Worm (Caenorhabditis elegans): ENCODE measurements around the gene fbxa-141.

DNA sequence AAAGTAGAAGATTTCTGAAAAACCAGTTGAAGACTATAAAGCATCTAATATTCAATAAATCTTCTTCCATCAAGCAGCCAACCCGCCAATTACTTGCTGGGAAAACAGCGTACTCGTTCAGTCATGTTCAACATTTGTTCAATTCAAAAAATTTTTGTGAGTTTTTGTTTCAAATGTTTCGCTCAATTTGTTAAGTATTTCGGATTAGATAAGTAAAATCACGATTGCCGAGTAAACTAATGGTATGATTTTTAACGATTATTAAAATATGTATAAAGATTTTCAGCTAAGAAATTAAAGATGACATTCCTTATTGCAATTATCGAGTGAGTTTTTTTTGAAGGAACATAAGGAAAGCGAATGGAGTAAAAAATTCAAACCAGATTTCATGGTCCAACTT is 42.0 kb downstream of the fbxa-141 start, which contains the start of gene M163.10:
- no peak for TF ChIP-seq nhr-237 (tag; optimal IDR thresholded peaks at IDR 0.05)
- no peak for TF ChIP-seq snpc-4 (tag; optimal IDR thresholded peaks at IDR 0.05)
- TF ChIP-seq madf-9 (GFP tag; conservative IDR thresholded peaks at IDR 0.05), result no peak
- TF ChIP-seq mes-2 (tag; optimal IDR thresholded peaks at IDR 0.05; ENCODE audit: poor library complexity, severe bottlenecking), result no peak
- no peak for TF ChIP-seq R02D3.7 (tag; optimal IDR thresholded peaks at IDR 0.05)
- no peak for TF ChIP-seq spr-3 (GFP tag; optimal IDR thresholded peaks at IDR 0.05)
- TF ChIP-seq unc-130 (GFP tag; optimal IDR thresholded peaks at IDR 0.05), result no peak
- no peak for TF ChIP-seq unc-39 (tag; optimal IDR thresholded peaks at IDR 0.05)
- no peak for TF ChIP-seq ceh-28 (tag; optimal IDR thresholded peaks at IDR 0.05)

Measured in whole organism, L4 larva.